Worm (Caenorhabditis elegans) whole organism, late embryonic: ENCODE data around the gene grld-1.

Source experiments
- ama-1 ChIP-seq: fragments of 150-350 bp; optimal IDR thresholded peaks from 2 replicates; lab custom pipeline; 2014
- ceh-14 ChIP-seq: sonication (generic microtip); optimal IDR thresholded peaks from 2 replicates; lab custom pipeline; 2016; ENCODE audit warnings: missing genotype, missing genetic modification characterization, missing compliant biosample characterization
- ref-2 ChIP-seq: sonication (generic microtip); optimal IDR thresholded peaks from 2 replicates; lab custom pipeline; 2016; ENCODE audit warnings: missing genetic modification characterization, missing compliant biosample characterization

DNA sequence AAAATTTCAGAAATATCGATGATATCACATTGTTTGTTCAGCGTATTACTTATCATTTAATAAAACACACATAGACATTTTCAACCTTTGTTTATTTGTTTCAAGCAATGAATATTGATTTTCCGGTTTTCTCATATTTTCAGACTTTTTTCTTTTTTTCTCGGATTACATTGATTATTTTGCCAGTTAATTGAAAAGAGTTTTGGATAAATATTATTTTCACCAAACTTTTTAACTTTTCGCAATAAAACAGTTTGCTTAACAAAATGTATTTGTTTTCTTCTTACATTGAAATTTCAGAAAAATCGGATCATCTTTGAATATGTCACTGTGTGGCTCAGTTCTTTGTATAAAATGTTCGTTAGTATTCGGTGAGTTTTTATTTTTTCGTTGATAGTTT is 36.8 kb upstream of the grld-1 start, which contains the start of gene Y38C1AA.6:
- TF ChIP-seq ref-2 (tag; lab: Kevin White, UChicago) = no peak
- TF ChIP-seq ceh-14 = no peak
- no peak for TF ChIP-seq ama-1 (lab: Kevin White, UChicago)
